Worm (Caenorhabditis elegans) whole organism, L4 larva: ENCODE measurements around the gene vps-53.
A peak's percentile ranks its signal among the peaks of the same experiment; 100 is the strongest.

ENCODE experiments used
- D1046.2 ChIP-seq: fragments of 200-800 bp; sonication (Bioruptor generic); IDR thresholded peaks from 2 replicates; pipeline ENCODE4 v1.3.6; 2022; ENCODE audit warnings: missing genetic modification characterization, missing compliant biosample characterization
- F26F4.8 ChIP-seq: fragments of 200-800 bp; sonication (Bioruptor generic); conservative IDR thresholded peaks from 2 replicates; pipeline ENCODE4 v1.3.6; 2022; ENCODE audit warnings: missing genetic modification characterization, missing compliant biosample characterization
- F37D6.2 ChIP-seq: sonication (generic microtip); optimal IDR thresholded peaks from 2 replicates; lab custom pipeline; 2016; ENCODE audit warnings: mild to moderate bottlenecking, missing genetic modification characterization, missing compliant biosample characterization
- Y105C5A.15 ChIP-seq: fragments of 200-800 bp; sonication (Bioruptor generic); IDR thresholded peaks from 2 replicates; pipeline ENCODE4 v1.3.6; 2022; ENCODE audit warnings: missing genetic modification characterization, missing compliant biosample characterization
- Y75B8A.6 ChIP-seq: fragments of 200-800 bp; sonication (Bioruptor generic); IDR thresholded peaks from 2 replicates; pipeline ENCODE4 v1.3.6; 2022; ENCODE audit warnings: missing genetic modification reagents, missing genetic modification characterization, missing compliant biosample characterization
- ZK337.2 ChIP-seq: fragments of 200-800 bp; sonication (Bioruptor generic); IDR thresholded peaks from 2 replicates; pipeline ENCODE4 v1.3.6; 2022; ENCODE audit warnings: missing genetic modification reagents, missing genetic modification characterization, missing compliant biosample characterization
- aha-1 ChIP-seq: fragments of 150-350 bp; peaks from one replicate; lab custom pipeline; 2014; ENCODE audit warnings: missing biosample characterization, missing genetic modification characterization
- aly-2 ChIP-seq: sonication (generic microtip); optimal IDR thresholded peaks from 2 replicates; lab custom pipeline; 2018; ENCODE audit warnings: missing biosample characterization, missing genetic modification characterization
- ceh-20 ChIP-seq: fragments of 200-800 bp; sonication (Bioruptor generic); IDR thresholded peaks from 2 replicates; pipeline ENCODE4 v1.3.6; 2022; ENCODE audit warnings: missing genetic modification reagents, missing genetic modification characterization, missing compliant biosample characterization
- ceh-82 ChIP-seq: sonication (generic microtip); optimal IDR thresholded peaks from 2 replicates; lab custom pipeline; 2017; ENCODE audit warnings: missing biosample characterization, missing genetic modification characterization
- daf-16 ChIP-seq, 3 experiments: sonication (generic microtip); optimal IDR thresholded peaks; 2 replicates each; lab custom pipeline; 2016 to 2017; ENCODE audit warnings: missing genetic modification characterization in 3 of 3, missing genetic modification reagents in 3 of 3, mild to moderate bottlenecking in 2 of 3, missing compliant biosample characterization in 2 of 3, missing biosample characterization in 1 of 3, moderate library complexity in 1 of 3
- daf-8 ChIP-seq: fragments of 200-800 bp; sonication (Bioruptor generic); IDR thresholded peaks from 2 replicates; pipeline ENCODE4 v1.3.6; 2022; ENCODE audit warnings: missing genetic modification characterization, missing compliant biosample characterization
- dmd-6 ChIP-seq: fragments of 200-800 bp; sonication (Bioruptor generic); IDR thresholded peaks from 2 replicates; pipeline ENCODE4 v1.3.6; 2022; ENCODE audit warnings: missing genetic modification reagents, missing genetic modification characterization, missing compliant biosample characterization
- dmd-8 ChIP-seq: fragments of 200-800 bp; sonication (Bioruptor generic); IDR thresholded peaks from 2 replicates; pipeline ENCODE4 v1.3.6; 2022; ENCODE audit warnings: missing genetic modification characterization, missing compliant biosample characterization
- dmd-9 ChIP-seq: fragments of 200-800 bp; sonication (Bioruptor generic); IDR thresholded peaks from 2 replicates; pipeline ENCODE4 v1.3.6; 2022; ENCODE audit warnings: missing genetic modification reagents, missing genetic modification characterization, missing compliant biosample characterization
- dpl-1 ChIP-seq: fragments of 150-350 bp; optimal IDR thresholded peaks from 2 replicates; lab custom pipeline; 2014; ENCODE audit warnings: missing biosample characterization, missing genetic modification reagents, missing genetic modification characterization
- egl-27 ChIP-seq: sonication (generic microtip); optimal IDR thresholded peaks from 3 replicates; lab custom pipeline; 2017; ENCODE audit warnings: missing biosample characterization, missing genetic modification reagents, missing genetic modification characterization
- fkh-10 ChIP-seq: fragments of 150-350 bp; optimal IDR thresholded peaks from 2 replicates; lab custom pipeline; 2014; ENCODE audit warnings: missing biosample characterization, missing genetic modification reagents, missing genetic modification characterization
- lim-7 ChIP-seq: fragments of 200-800 bp; sonication (Bioruptor generic); IDR thresholded peaks from 2 replicates; pipeline ENCODE4 v1.3.6; 2022; ENCODE audit warnings: missing genetic modification characterization, missing compliant biosample characterization
- lin-38 ChIP-seq: fragments of 200-800 bp; sonication (Bioruptor generic); IDR thresholded peaks from 2 replicates; pipeline ENCODE4 v1.3.6; 2022; ENCODE audit warnings: missing genetic modification reagents, missing genetic modification characterization, missing compliant biosample characterization
- madf-5 ChIP-seq, 2 experiments: fragments of 200-800 bp; sonication (Bioruptor generic); IDR thresholded peaks; 2 replicates each; pipeline ENCODE4 v1.3.6; 2022; ENCODE audit warnings: missing compliant biosample characterization in 2 of 2, missing genetic modification characterization in 2 of 2
- mes-2 ChIP-seq: sonication (generic microtip); optimal IDR thresholded peaks from 2 replicates; lab custom pipeline; 2016; ENCODE audit warnings: missing genotype, mild to moderate bottlenecking, missing genetic modification characterization, missing compliant biosample characterization; ENCODE audit not compliant: poor library complexity, severe bottlenecking
- mxl-2 ChIP-seq: fragments of 200-800 bp; sonication (Bioruptor generic); conservative IDR thresholded peaks from 2 replicates; pipeline ENCODE4 v1.3.6; 2022; ENCODE audit warnings: missing genetic modification reagents, missing genetic modification characterization, missing compliant biosample characterization
- nhr-102 ChIP-seq: sonication (generic microtip); optimal IDR thresholded peaks from 2 replicates; lab custom pipeline; 2016; ENCODE audit warnings: mild to moderate bottlenecking, missing genetic modification characterization, moderate library complexity, missing compliant biosample characterization
- nhr-11 ChIP-seq: fragments of 150-350 bp; optimal IDR thresholded peaks from 2 replicates; lab custom pipeline; 2014; ENCODE audit warnings: missing biosample characterization, missing genetic modification characterization
- nhr-111 ChIP-seq: fragments of 200-800 bp; sonication (Bioruptor generic); optimal IDR thresholded peaks from 2 replicates; lab custom pipeline; 2018; ENCODE audit warnings: mild to moderate bottlenecking, missing genetic modification characterization, missing compliant biosample characterization
- nhr-25 ChIP-seq: sonication (generic microtip); optimal IDR thresholded peaks from 2 replicates; lab custom pipeline; 2017; ENCODE audit warnings: missing genetic modification characterization, mild to moderate bottlenecking, missing compliant biosample characterization, antibody characterized with exemption, moderate library complexity, borderline replicate concordance; ENCODE audit not compliant: insufficient read depth
- nhr-41 ChIP-seq: fragments of 200-800 bp; sonication (Bioruptor generic); IDR thresholded peaks from 2 replicates; pipeline ENCODE4 v1.3.6; 2022; ENCODE audit warnings: missing genetic modification reagents, missing genetic modification characterization, missing compliant biosample characterization
- nhr-42 ChIP-seq: fragments of 200-800 bp; sonication (Bioruptor generic); IDR thresholded peaks from 2 replicates; pipeline ENCODE4 v1.3.6; 2022; ENCODE audit warnings: missing genetic modification characterization, missing compliant biosample characterization
- nhr-76 ChIP-seq: fragments of 150-350 bp; optimal IDR thresholded peaks from 2 replicates; lab custom pipeline; 2014; ENCODE audit warnings: missing biosample characterization, missing genetic modification characterization
- nhr-77 ChIP-seq: fragments of 150-350 bp; optimal IDR thresholded peaks from 2 replicates; lab custom pipeline; 2014; ENCODE audit warnings: missing biosample characterization, missing genetic modification characterization
- php-3 ChIP-seq: fragments of 200-800 bp; sonication (Bioruptor generic); IDR thresholded peaks from 2 replicates; pipeline ENCODE4 v1.3.6; 2022; ENCODE audit warnings: missing genetic modification reagents, missing genetic modification characterization, missing compliant biosample characterization
- set-16 ChIP-seq: fragments of 200-800 bp; sonication (Bioruptor generic); IDR thresholded peaks from 2 replicates; pipeline ENCODE4 v1.3.6; 2022; ENCODE audit warnings: missing genetic modification reagents, missing genetic modification characterization, missing compliant biosample characterization
- skn-1 ChIP-seq: fragments of 150-350 bp; optimal IDR thresholded peaks from 2 replicates; lab custom pipeline; 2014; ENCODE audit warnings: missing biosample characterization, missing genetic modification characterization
- snpc-1.2 ChIP-seq: fragments of 200-800 bp; sonication (Bioruptor generic); IDR thresholded peaks from 2 replicates; pipeline ENCODE4 v1.3.6; 2022; ENCODE audit warnings: missing genetic modification reagents, missing genetic modification characterization, missing compliant biosample characterization
- snpc-4 ChIP-seq: fragments of 150-350 bp; optimal IDR thresholded peaks from 2 replicates; lab custom pipeline; 2014; ENCODE audit warnings: missing biosample characterization, missing genetic modification characterization
- tag-97 ChIP-seq: fragments of 200-800 bp; sonication (Bioruptor generic); IDR thresholded peaks from 2 replicates; pipeline ENCODE4 v1.3.6; 2022; ENCODE audit warnings: missing genetic modification characterization, missing compliant biosample characterization
- unc-130 ChIP-seq: sonication (generic microtip); optimal IDR thresholded peaks from 2 replicates; lab custom pipeline; 2016; ENCODE audit warnings: missing genetic modification reagents, missing genetic modification characterization, missing compliant biosample characterization
- unc-62 ChIP-seq, 3 experiments: fragments of 150-350 bp in 1 of 3; sonication (generic microtip); optimal IDR thresholded peaks in 2 of 3; peaks in 1 of 3; 1 replicate in 1 of 3; 2 replicates in 2 of 3; lab custom pipeline; 2014 to 2017; ENCODE audit warnings: missing biosample characterization in 3 of 3, missing genetic modification characterization in 3 of 3, missing genetic modification reagents in 3 of 3, missing genotype in 1 of 3
- zip-2 ChIP-seq: fragments of 150-350 bp; optimal IDR thresholded peaks from 2 replicates; lab custom pipeline; 2014; ENCODE audit warnings: missing biosample characterization, missing genetic modification characterization

vps-53 gene

DNA sequence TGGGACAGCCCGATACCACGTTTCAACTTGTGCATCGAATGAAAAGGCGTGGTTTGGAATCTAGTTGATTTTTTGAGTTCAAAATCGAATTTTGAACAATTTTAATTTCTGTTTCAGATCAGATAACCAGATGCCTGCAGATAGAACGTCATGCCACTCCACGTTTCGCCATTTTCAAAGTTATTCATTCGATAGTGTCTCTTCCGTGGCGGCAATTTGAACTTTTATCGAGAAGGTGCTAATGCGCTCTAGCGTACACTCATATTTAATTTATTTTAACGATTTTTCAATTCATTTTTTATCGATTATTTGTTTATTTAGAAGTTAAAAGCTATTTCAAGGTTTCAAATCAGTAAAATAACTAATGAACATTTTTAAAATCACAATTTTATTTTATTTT, 18.6 kb upstream of the vps-53 start:
- TF ChIP-seq Y75B8A.6 (no peak), dmd-6 (GFP tag; lab: Robert Waterston, UW) (no peak), mes-2 (tag; lab: Kevin White, UChicago) (peak; percentile 73), skn-1 (tag; lab: Kevin White, UChicago) (no peak), lin-38 (GFP tag; lab: Robert Waterston, UW) (peak; percentile 82), unc-130 (GFP tag; lab: Kevin White, UChicago) (peak; percentile 38), snpc-4 (tag; lab: Kevin White, UChicago) (no peak), aha-1 (peak; percentile 79), dpl-1 (GFP tag; lab: Kevin White, UChicago) (peak; percentile 54)

DNA sequence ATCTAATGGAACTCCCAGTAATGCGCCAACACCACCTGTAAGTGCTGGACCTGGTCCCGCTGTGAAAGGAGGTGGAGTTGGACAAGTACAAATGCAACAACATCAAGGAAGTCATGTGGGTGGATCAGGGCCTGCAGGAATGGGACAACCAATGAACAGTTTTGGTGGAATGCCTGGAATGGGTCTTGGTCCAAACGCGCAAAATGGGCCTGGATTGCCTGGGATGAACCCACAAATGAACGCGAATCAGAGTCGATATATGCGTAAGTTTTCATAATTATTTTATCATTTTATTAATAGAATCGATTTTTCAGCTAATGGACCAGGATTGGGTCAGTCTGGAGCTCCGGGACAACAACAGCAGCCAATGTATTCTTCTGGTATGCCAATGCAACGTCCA, 15.1 kb upstream of the vps-53 start:
- TF ChIP-seq D1046.2 (GFP tag; lab: Robert Waterston, UW) (0 out of 2 replicates have a peak, but pooled peaks have one; percentile 50), nhr-111 (GFP tag; lab: Kevin White, UChicago) (no peak), unc-62 (GFP tag; optimal IDR thresholded peaks at IDR 0.05 in 1 of 2; lab: Kevin White, UChicago) (peak in 1 of 2 experiments; percentile 25), unc-62 (tag; optimal IDR thresholded peaks at IDR 0.05; lab: Kevin White, UChicago) (no peak), nhr-41 (GFP tag; lab: Robert Waterston, UW) (no peak), ceh-20 (GFP tag; lab: Robert Waterston, UW) (no peak), lin-38 (GFP tag; lab: Robert Waterston, UW) (0 out of 2 replicates have a peak, but pooled peaks have one; percentile 27)

DNA sequence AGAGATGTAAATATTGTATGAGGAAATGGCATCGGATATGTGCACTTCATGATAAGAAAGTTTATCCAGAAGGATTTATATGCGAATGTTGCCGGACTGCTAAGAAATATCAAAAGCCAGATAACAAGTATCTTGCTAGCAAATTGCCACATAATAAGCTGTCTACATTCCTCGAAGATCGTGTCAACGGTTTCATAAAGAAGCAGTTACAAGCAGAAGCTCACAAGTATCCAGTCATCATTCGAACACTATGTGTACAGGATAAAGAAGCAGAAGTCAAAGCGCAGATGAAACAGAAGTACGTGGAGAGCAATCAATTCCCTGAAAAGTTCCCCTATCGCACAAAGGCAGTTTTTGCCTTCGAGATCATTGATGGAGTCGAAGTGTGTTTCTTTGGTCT, 13.3 kb upstream of the vps-53 start:
- TF ChIP-seq unc-62 (GFP tag; optimal IDR thresholded peaks at IDR 0.05 in 1 of 2; lab: Kevin White, UChicago) (peak in 1 of 2 experiments; percentile 97), unc-62 (tag; optimal IDR thresholded peaks at IDR 0.05; lab: Kevin White, UChicago) (no peak), tag-97 (GFP tag; lab: Robert Waterston, UW) (no peak)

DNA sequence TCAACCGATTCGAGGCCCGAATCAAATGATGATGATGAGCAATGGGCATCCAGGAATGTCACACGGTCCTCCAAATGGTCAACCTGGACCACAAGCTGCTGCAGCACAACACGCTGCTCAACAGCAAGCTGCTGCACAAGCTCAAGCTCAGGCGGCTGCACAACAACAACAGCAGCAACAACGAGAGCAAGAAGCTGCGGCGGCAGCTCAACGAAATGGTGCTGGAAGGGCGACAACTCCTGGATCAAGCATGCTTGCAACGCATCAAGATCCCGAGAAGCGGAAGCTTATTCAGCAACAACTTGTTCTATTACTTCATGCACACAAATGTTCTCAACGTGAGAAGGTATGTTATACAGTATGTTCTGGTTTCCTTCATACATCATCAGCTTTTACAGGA, 10.7 kb upstream of the vps-53 start:
- TF ChIP-seq ZK337.2 (GFP tag; lab: Robert Waterston, UW) (no peak), dmd-9 (GFP tag; lab: Robert Waterston, UW) (0 out of 2 replicates have a peak, but pooled peaks have one; percentile 55), daf-8 (no peak), snpc-1.2 (GFP tag; lab: Robert Waterston, UW) (no peak), aly-2 (no peak), lin-38 (GFP tag; lab: Robert Waterston, UW) (no peak; the same call in 1 of the 2 replicates), F26F4.8 (GFP tag; lab: Robert Waterston, UW) (no peak), F37D6.2 (tag; lab: Kevin White, UChicago) (no peak), egl-27 (tag; lab: Kevin White, UChicago) (no peak), ceh-82 (tag; lab: Kevin White, UChicago) (no peak), dmd-8 (GFP tag; lab: Robert Waterston, UW) (no peak), nhr-25 (tag; lab: Kevin White, UChicago) (no peak), nhr-76 (no peak), mxl-2 (GFP tag; lab: Robert Waterston, UW) (no peak), unc-62 (GFP tag; optimal IDR thresholded peaks at IDR 0.05 in 1 of 2; lab: Kevin White, UChicago) (peak in 1 of 2 experiments; percentile 17), unc-62 (tag; optimal IDR thresholded peaks at IDR 0.05; lab: Kevin White, UChicago) (no peak), daf-16 (GFP tag; optimal IDR thresholded peaks at IDR 0.05; lab: Kevin White, UChicago) (no peak), daf-16 (tag; optimal IDR thresholded peaks at IDR 0.05; lab: Kevin White, UChicago) (no peak), nhr-102 (tag; lab: Kevin White, UChicago) (no peak), skn-1 (tag; lab: Kevin White, UChicago) (no peak), Y105C5A.15 (GFP tag; lab: Robert Waterston, UW) (no peak), unc-130 (GFP tag; lab: Kevin White, UChicago) (no peak), zip-2 (tag; lab: Kevin White, UChicago) (no peak), madf-5 (GFP tag; IDR thresholded peaks at IDR 0.05; lab: Robert Waterston, UW) (no peak), lim-7 (GFP tag; lab: Robert Waterston, UW) (0 out of 2 replicates have a peak, but pooled peaks have one; percentile 14), php-3 (no peak), fkh-10 (no peak), nhr-11 (tag; lab: Kevin White, UChicago) (no peak), nhr-42 (GFP tag; lab: Robert Waterston, UW) (no peak), dmd-6 (GFP tag; lab: Robert Waterston, UW) (no peak), set-16 (GFP tag; lab: Robert Waterston, UW) (peak; percentile 69), nhr-77 (tag; lab: Kevin White, UChicago) (no peak)
